Fruit fly (Drosophila melanogaster): Measurements from ENCODE around the gene Mitofilin.

DNA sequence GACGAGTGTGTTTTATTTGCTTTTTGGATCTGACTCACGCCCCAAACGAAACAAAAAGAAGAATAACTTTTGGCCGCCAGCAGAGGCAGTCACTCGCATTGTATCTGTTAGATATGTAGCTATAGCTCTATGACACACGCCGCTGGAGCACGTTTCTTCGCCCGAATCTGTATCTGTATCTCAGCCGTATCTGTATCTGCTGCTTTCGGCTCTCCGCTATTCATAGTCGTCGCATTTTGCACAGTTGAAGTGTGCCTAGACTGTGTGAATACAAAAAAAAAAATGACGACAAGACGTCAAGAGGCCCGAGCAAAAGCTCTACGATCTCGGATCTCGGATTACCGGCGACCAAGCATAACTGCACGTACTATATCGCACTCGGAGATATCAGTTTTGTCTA, 23.6 kb upstream of the Mitofilin start:
- TF ChIP-seq CG8478 (optimal IDR thresholded peaks at IDR 0.05) (no peak), CTCF (optimal IDR thresholded peaks at IDR 0.05) (no peak)
